Worm (Caenorhabditis elegans) whole organism, young adult: Measurements from ENCODE around the gene Y7A9D.1.
A peak's percentile ranks its signal among the peaks of the same experiment; 100 is the strongest.

Experiments
- F37B4.10 ChIP-seq: fragments of 200-800 bp; sonication (Bioruptor generic); IDR thresholded peaks from 2 replicates; pipeline ENCODE4 v1.3.6; 2022; ENCODE audit warnings: missing genetic modification characterization, missing compliant biosample characterization
- F49E8.2 ChIP-seq: sonication (generic microtip); optimal IDR thresholded peaks from 3 replicates; lab custom pipeline; 2017; ENCODE audit warnings: missing genetic modification characterization, mild to moderate bottlenecking, missing compliant biosample characterization, antibody characterized with exemption, moderate library complexity; ENCODE audit not compliant: insufficient read depth
- akir-1 ChIP-seq: fragments of 200-800 bp; sonication (Bioruptor generic); optimal IDR thresholded peaks from 2 replicates; lab custom pipeline; 2018; ENCODE audit warnings: mild to moderate bottlenecking, missing genetic modification characterization, moderate library complexity, missing compliant biosample characterization
- athp-1 ChIP-seq: sonication (generic microtip); optimal IDR thresholded peaks from 2 replicates; lab custom pipeline; 2017; ENCODE audit warnings: mild to moderate bottlenecking, missing genetic modification characterization, missing compliant biosample characterization
- attf-6 ChIP-seq: fragments of 200-800 bp; sonication (Bioruptor generic); IDR thresholded peaks from 2 replicates; pipeline ENCODE4 v1.3.6; 2022; ENCODE audit warnings: missing genetic modification reagents, missing genetic modification characterization, missing compliant biosample characterization
- cebp-1 ChIP-seq, 2 experiments: fragments of 200-800 bp in 1 of 2; sonication (Bioruptor generic) in 1 of 2; sonication (generic microtip) in 1 of 2; IDR thresholded peaks in 1 of 2; optimal IDR thresholded peaks in 1 of 2; 2 replicates each; pipeline versions ENCODE4 v1.3.6 to Lab custom; 2017 to 2022; ENCODE audit warnings: missing compliant biosample characterization in 2 of 2, missing genetic modification characterization in 2 of 2, mild to moderate bottlenecking in 1 of 2, missing genetic modification reagents in 1 of 2, moderate library complexity in 1 of 2
- ceh-79 ChIP-seq: sonication (generic microtip); optimal IDR thresholded peaks from 2 replicates; lab custom pipeline; 2017; ENCODE audit warnings: mild to moderate bottlenecking, missing genetic modification characterization, missing compliant biosample characterization
- die-1 ChIP-seq: sonication (generic microtip); optimal IDR thresholded peaks from 2 replicates; lab custom pipeline; 2016; ENCODE audit warnings: missing genotype, mild to moderate bottlenecking, missing genetic modification characterization, missing compliant biosample characterization
- dpl-1 ChIP-seq: fragments of 150-350 bp; optimal IDR thresholded peaks from 2 replicates; lab custom pipeline; 2014; ENCODE audit warnings: missing biosample characterization, missing genetic modification reagents, missing genetic modification characterization
- efl-1 ChIP-seq: fragments of 150-350 bp; optimal IDR thresholded peaks from 2 replicates; lab custom pipeline; 2014; ENCODE audit warnings: missing biosample characterization, missing genetic modification reagents, missing genetic modification characterization
- him-1 ChIP-seq: sonication (generic microtip); optimal IDR thresholded peaks from 2 replicates; lab custom pipeline; 2016; ENCODE audit warnings: missing genotype, missing genetic modification reagents, missing genetic modification characterization, missing compliant biosample characterization
- hmg-20 ChIP-seq: fragments of 200-800 bp; sonication (Bioruptor generic); IDR thresholded peaks from 2 replicates; pipeline ENCODE4 v1.3.6; 2022; ENCODE audit warnings: missing genetic modification reagents, missing genetic modification characterization, missing compliant biosample characterization
- hrde-1 ChIP-seq: sonication (generic microtip); optimal IDR thresholded peaks from 2 replicates; lab custom pipeline; 2016; ENCODE audit warnings: missing genetic modification characterization, mild to moderate bottlenecking, missing compliant biosample characterization, moderate library complexity, missing genotype, missing genetic modification reagents, borderline replicate concordance
- hsf-1 ChIP-seq: fragments of 200-800 bp; sonication (Bioruptor generic); IDR thresholded peaks from 2 replicates; pipeline ENCODE4 v1.3.6; 2022; ENCODE audit warnings: missing genetic modification reagents, missing genetic modification characterization, missing compliant biosample characterization
- lag-1 ChIP-seq: fragments of 200-800 bp; sonication (Bioruptor generic); IDR thresholded peaks from 2 replicates; pipeline ENCODE4 v1.3.6; 2022; ENCODE audit warnings: missing genetic modification reagents, missing genetic modification characterization, missing compliant biosample characterization
- lir-1 ChIP-seq: fragments of 200-800 bp; sonication (Bioruptor generic); conservative IDR thresholded peaks from 2 replicates; pipeline ENCODE4 v1.3.6; 2022; ENCODE audit warnings: missing genetic modification reagents, missing genetic modification characterization, missing compliant biosample characterization
- madf-6 ChIP-seq: fragments of 200-800 bp; sonication (Bioruptor generic); IDR thresholded peaks from 2 replicates; pipeline ENCODE4 v1.3.6; 2022; ENCODE audit warnings: missing genetic modification reagents, missing genetic modification characterization, missing compliant biosample characterization
- mcd-1 ChIP-seq: fragments of 200-800 bp; sonication (Bioruptor generic); IDR thresholded peaks from 2 replicates; pipeline ENCODE4 v1.3.6; 2022; ENCODE audit warnings: missing genetic modification reagents, missing genetic modification characterization, missing compliant biosample characterization
- mel-28 ChIP-seq: sonication (generic microtip); optimal IDR thresholded peaks from 2 replicates; lab custom pipeline; 2016; ENCODE audit warnings: borderline replicate concordance, mild to moderate bottlenecking, missing genetic modification characterization, missing compliant biosample characterization
- mxl-1 ChIP-seq: sonication (generic microtip); optimal IDR thresholded peaks from 2 replicates; lab custom pipeline; 2016; ENCODE audit warnings: missing genetic modification characterization, missing compliant biosample characterization
- nfyb-1 ChIP-seq: fragments of 200-800 bp; sonication (Bioruptor generic); IDR thresholded peaks from 2 replicates; pipeline ENCODE4 v1.3.6; 2022; ENCODE audit warnings: missing genetic modification reagents, missing genetic modification characterization, missing compliant biosample characterization
- pbrm-1 ChIP-seq: fragments of 200-800 bp; sonication (Bioruptor generic); IDR thresholded peaks from 2 replicates; pipeline ENCODE4 v1.3.6; 2022; ENCODE audit warnings: missing genetic modification reagents, missing genetic modification characterization, missing compliant biosample characterization
- pha-4 ChIP-seq: fragments of 150-350 bp; sonication (generic microtip); optimal IDR thresholded peaks from 2 replicates; lab custom pipeline; 2014; ENCODE audit warnings: missing biosample characterization, missing genetic modification reagents, missing genetic modification characterization
- repo-1 ChIP-seq: sonication (generic microtip); optimal IDR thresholded peaks from 2 replicates; lab custom pipeline; 2017; ENCODE audit warnings: mild to moderate bottlenecking, missing genetic modification characterization, missing compliant biosample characterization
- rpc-1 ChIP-seq, 2 experiments: fragments of 150-350 bp in 1 of 2; sonication (generic microtip) in 1 of 2; optimal IDR thresholded peaks; 2 replicates each; lab custom pipeline; 2014 to 2018; ENCODE audit warnings: missing biosample characterization in 1 of 2, missing genetic modification characterization in 1 of 2, missing genetic modification reagents in 1 of 2, missing genotype in 1 of 2
- sea-2 ChIP-seq: fragments of 200-800 bp; sonication (Bioruptor generic); IDR thresholded peaks from 2 replicates; pipeline ENCODE4 v1.3.6; 2022; ENCODE audit warnings: missing genetic modification characterization, missing compliant biosample characterization
- snpc-4 ChIP-seq, 5 experiments: fragments of 150-350 bp in 1 of 5; sonication (generic microtip) in 4 of 5; optimal IDR thresholded peaks; 2 replicates each; lab custom pipeline; 2014 to 2018; ENCODE audit warnings: missing genetic modification characterization in 5 of 5, missing biosample characterization in 3 of 5, antibody characterized with exemption in 2 of 5, mild to moderate bottlenecking in 2 of 5, missing compliant biosample characterization in 2 of 5, missing genotype in 2 of 5, moderate library complexity in 2 of 5, missing genetic modification reagents in 1 of 5
- xnd-1 ChIP-seq: sonication (generic microtip); optimal IDR thresholded peaks from 2 replicates; lab custom pipeline; 2016; ENCODE audit warnings: missing genotype, missing genetic modification reagents, missing genetic modification characterization, missing compliant biosample characterization
- zim-3 ChIP-seq: sonication (generic microtip); optimal IDR thresholded peaks from 2 replicates; lab custom pipeline; 2017; ENCODE audit warnings: mild to moderate bottlenecking, missing genetic modification characterization, moderate library complexity, missing compliant biosample characterization
- ztf-26 ChIP-seq: sonication (generic microtip); optimal IDR thresholded peaks from 2 replicates; lab custom pipeline; 2017; ENCODE audit warnings: missing genetic modification characterization, missing compliant biosample characterization
- ztf-28 ChIP-seq: fragments of 200-800 bp; sonication (Bioruptor generic); IDR thresholded peaks from 2 replicates; pipeline ENCODE4 v1.3.6; 2022; ENCODE audit warnings: missing genetic modification reagents, missing genetic modification characterization, missing compliant biosample characterization

Gene Y7A9D.1

DNA sequence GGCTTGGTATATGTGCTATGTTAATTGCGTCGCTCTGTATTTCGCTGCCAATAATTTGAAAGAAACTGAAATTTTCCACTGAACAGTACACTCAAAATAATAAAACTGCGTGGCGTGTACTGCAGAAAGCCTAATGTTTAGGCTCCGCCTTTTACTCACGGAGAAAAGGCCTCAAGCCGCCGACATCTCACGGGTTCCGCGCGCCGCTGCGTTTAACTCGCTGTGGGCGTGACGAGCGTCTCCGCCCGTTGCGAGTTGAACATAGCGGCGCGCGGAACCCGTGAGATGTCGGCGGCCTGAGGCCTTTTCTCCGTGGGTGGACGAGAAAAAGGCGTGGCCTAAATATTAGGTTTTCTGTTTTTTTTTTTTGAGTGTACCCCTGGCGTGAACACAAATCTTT lies 2.6 kb upstream of the Y7A9D.1 start:
- peak; percentile 64; the same call in 1 of the 2 replicates for TF ChIP-seq attf-6
- no peak for TF ChIP-seq die-1 (tag; lab: Kevin White, UChicago)
- no peak for TF ChIP-seq hrde-1
- no peak for TF ChIP-seq ztf-26 (tag; lab: Kevin White, UChicago)
- TF ChIP-seq snpc-4 (GFP tag; optimal IDR thresholded peaks at IDR 0.05; lab: Kevin White, UChicago): no peak
- peak in 2 of 4 experiments; percentile 78 to 94 for TF ChIP-seq snpc-4 (tag; optimal IDR thresholded peaks at IDR 0.05; lab: Kevin White, UChicago)
- 0 out of 2 replicates have a peak, but pooled peaks have one; percentile 22 for TF ChIP-seq mcd-1
- TF ChIP-seq akir-1 (GFP tag; lab: Kevin White, UChicago): no peak

DNA sequence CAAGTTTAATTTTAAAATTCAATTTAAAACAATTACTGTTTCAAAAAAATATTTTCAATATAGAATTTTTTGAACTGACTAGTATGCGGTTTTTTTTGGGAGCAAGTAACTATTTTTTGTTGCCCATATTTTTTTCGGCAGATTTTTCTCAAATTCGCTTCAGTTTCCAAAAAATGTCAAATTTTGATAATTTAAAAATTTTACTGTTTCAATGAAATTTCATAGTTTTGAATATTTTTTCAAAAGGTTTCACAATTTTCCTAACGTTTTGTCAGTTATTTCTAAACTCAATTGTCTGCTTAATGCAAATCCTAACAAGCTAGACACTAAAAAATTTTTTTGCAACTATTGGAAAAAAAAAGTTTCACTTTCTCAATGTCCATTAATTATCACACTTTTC lies 1.1 kb downstream of the Y7A9D.1 start:
- TF ChIP-seq snpc-4 (GFP tag; optimal IDR thresholded peaks at IDR 0.05; lab: Kevin White, UChicago): no peak
- peak in 3 of 4 experiments; percentile 1 to 63 (median 11) for TF ChIP-seq snpc-4 (tag; optimal IDR thresholded peaks at IDR 0.05; lab: Kevin White, UChicago)
- no peak for TF ChIP-seq cebp-1 (GFP tag; IDR thresholded peaks at IDR 0.05; lab: Robert Waterston, UW)
- no peak for TF ChIP-seq cebp-1 (tag; optimal IDR thresholded peaks at IDR 0.05; lab: Kevin White, UChicago)
- TF ChIP-seq, all 124 proteins: peak for 1

DNA sequence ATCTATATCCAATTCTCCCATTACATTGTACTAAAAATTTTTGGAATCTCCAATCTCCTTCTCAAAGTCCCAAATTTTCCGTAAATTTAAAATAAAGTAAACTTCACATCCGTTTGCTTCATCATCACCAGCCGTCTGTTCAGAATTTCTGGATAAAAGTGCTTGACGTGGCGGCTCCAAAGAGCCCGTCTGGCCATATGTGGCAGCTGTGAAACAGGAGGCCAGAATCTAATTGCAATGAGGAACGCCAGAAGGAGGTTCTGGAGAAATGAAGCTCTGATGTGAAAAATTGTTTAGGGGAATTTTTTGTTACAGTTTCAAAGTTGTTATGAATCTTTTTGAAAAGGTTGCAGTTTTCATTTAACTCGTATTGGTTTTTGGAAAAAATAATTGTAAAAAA lies 1.7 kb downstream of the Y7A9D.1 start:
- no peak for TF ChIP-seq zim-3 (tag; lab: Kevin White, UChicago)
- no peak for TF ChIP-seq pbrm-1 (GFP tag; lab: Robert Waterston, UW)
- no peak for TF ChIP-seq athp-1 (tag; lab: Kevin White, UChicago)
- no peak for TF ChIP-seq xnd-1
- TF ChIP-seq F37B4.10 (GFP tag; lab: Robert Waterston, UW): no peak
- no peak for TF ChIP-seq hmg-20 (GFP tag; lab: Robert Waterston, UW)
- no peak for TF ChIP-seq lir-1 (GFP tag; lab: Robert Waterston, UW)
- TF ChIP-seq F49E8.2: no peak
- no peak for TF ChIP-seq dpl-1 (GFP tag; lab: Kevin White, UChicago)
- TF ChIP-seq him-1: no peak
- no peak for TF ChIP-seq nfyb-1 (GFP tag; lab: Robert Waterston, UW)
- no peak for TF ChIP-seq efl-1 (GFP tag; lab: Kevin White, UChicago)
- no peak for TF ChIP-seq hsf-1 (GFP tag; lab: Robert Waterston, UW)
- TF ChIP-seq sea-2 (GFP tag; lab: Robert Waterston, UW): no peak
- TF ChIP-seq, all 124 proteins: peak for 0

DNA sequence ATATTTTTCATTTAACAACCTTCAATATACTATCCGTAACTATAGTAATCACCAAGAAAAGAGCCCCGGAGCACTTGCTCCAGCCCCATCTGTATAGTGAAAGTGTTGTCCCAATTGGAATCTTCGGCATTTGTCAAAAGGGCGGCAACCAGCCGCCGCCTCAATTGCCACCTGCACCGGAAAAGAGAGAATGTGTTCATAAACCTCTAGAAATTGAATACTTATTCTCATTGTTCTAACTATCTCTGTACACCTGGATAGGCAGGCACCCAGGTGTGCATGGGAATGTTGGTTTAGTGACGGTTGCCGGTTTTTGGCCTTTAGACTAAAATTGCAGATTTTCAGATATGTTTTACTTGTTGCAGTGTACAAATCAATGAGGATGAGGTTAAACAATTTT lies 4.1 kb downstream of the Y7A9D.1 start:
- TF ChIP-seq attf-6 (peak; percentile 55; the same call in 1 of the 2 replicates), snpc-4 (GFP tag; optimal IDR thresholded peaks at IDR 0.05; lab: Kevin White, UChicago) (no peak), snpc-4 (tag; optimal IDR thresholded peaks at IDR 0.05; lab: Kevin White, UChicago) (peak in 1 of 4 experiments; percentile 22), ztf-28 (no peak)

DNA sequence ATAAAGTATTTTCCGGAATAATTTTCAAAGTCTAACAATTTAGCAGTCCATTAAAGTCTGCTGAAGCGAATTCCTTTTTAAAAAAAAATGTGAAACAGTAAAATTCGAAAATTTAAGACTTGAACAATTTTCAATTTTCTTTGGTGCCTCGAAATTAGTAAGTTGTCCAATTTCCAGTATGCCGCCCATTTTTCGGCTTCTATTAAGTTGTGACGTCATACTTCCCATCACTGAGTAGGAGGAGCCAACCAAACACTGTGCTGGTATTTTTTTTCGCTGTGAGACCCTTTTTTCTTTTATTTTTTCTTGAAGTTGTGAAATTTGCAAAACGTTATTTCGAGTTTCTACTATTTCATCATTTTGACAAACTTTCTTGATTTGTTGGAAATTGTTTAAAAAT lies 11.4 kb downstream of the Y7A9D.1 start:
- TF ChIP-seq madf-6 (GFP tag; lab: Robert Waterston, UW) (no peak), mel-28 (tag; lab: Kevin White, UChicago) (no peak), ceh-79 (tag; lab: Kevin White, UChicago) (no peak), hsf-1 (GFP tag; lab: Robert Waterston, UW) (no peak), lag-1 (GFP tag; lab: Robert Waterston, UW) (no peak), mxl-1 (no peak)

DNA sequence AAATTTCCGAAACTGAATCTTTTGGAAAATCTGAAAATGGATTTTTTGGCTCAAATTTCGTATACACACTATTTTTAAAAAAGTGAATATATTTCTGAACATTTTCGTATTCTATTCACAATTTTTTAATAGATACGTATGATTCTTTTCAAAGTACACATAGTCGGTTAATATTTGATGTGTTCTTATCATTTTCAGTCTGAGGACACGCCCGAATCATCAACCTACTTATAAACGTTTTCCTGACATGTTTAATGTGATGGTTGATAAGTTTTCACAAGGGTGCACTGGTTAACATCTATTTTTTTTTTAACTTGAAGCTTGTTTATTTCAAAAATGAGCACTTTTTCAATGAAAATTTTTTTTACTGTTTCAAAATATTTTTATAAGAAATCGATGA lies 17.4 kb downstream of the Y7A9D.1 start:
- TF ChIP-seq xnd-1 (no peak), rpc-1 (optimal IDR thresholded peaks at IDR 0.05; lab: Kevin White, UChicago) (no peak), rpc-1 (tag; optimal IDR thresholded peaks at IDR 0.05; lab: Kevin White, UChicago) (no peak), pha-4 (tag; lab: Kevin White, UChicago) (no peak), repo-1 (tag; lab: Kevin White, UChicago) (no peak)
- TF ChIP-seq, all 124 proteins: peak for 0
